Worm (Caenorhabditis elegans): ENCODE measurements around the gene rig-4.

rig-4 gene

DNA sequence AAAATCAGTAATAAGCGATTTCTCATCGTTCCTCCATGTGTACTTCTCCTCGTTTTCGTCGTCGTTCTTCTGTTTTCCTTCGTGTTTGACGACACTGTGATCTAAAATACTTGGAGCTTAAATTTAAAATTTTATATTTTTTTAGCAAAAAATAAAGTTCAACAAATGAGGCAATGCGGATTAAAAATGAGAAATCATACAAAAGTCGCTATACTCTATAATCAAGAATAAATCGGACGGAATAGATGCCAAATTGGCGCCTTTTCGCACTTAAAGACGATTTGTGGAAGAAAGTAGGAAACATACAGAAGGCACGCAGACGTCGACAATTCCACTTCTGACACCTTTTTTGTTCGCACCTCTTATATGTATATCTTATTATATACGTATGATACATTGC lies at the start of gene rig-4:
rig-4 (minus strand) TSS at position 101 of the 400 bp plus-strand sequence.
- TF ChIP-seq let-526 (GFP tag; IDR thresholded peaks at IDR 0.05) (no peak), F39B2.1 (GFP tag; IDR thresholded peaks at IDR 0.05) (no peak), akir-1 (GFP tag; optimal IDR thresholded peaks at IDR 0.05) (no peak), efl-1 (GFP tag; optimal IDR thresholded peaks at IDR 0.05) (no peak), pha-4 (tag; optimal IDR thresholded peaks at IDR 0.05) (no peak), ets-4 (GFP tag; optimal IDR thresholded peaks at IDR 0.05) (no peak), Y67H2A.10 (GFP tag; conservative IDR thresholded peaks at IDR 0.05) (no peak), F23B12.7 (tag; optimal IDR thresholded peaks at IDR 0.05; ENCODE audit: insufficient read depth) (no peak), tbp1 (GFP tag; optimal IDR thresholded peaks at IDR 0.05) (no peak)

- TF ChIP-seq snpc-1.1 (tag; optimal IDR thresholded peaks at IDR 0.05; ENCODE audit: insufficient read depth) (no peak), athp-1 (tag; optimal IDR thresholded peaks at IDR 0.05) (no peak), hlh-26 (GFP tag; conservative IDR thresholded peaks at IDR 0.05) (no peak), ztf-6 (GFP tag; IDR thresholded peaks at IDR 0.05) (no peak)
Measured at ce11 chrIV:8052694-8053093, 48.8 kb upstream of the rig-4 start.

ce11 chrIV:8048083-8048482 lies 44.2 kb upstream of the rig-4 start:
- TF ChIP-seq pha-4 (tag; optimal IDR thresholded peaks at IDR 0.05) (no peak), hmg-1.2 (GFP tag; IDR thresholded peaks at IDR 0.05) (peak; percentile 78)

ce11 chrIV:8044574-8044973 lies 40.7 kb upstream of the rig-4 start, which contains the start of gene nhr-258:
nhr-258 (plus strand) TSS chrIV:8044938.
- TF ChIP-seq egl-44 (GFP tag; IDR thresholded peaks at IDR 0.05): no peak
- TF ChIP-seq repo-1 (tag; optimal IDR thresholded peaks at IDR 0.05): no peak
- no peak for TF ChIP-seq ztf-18 (tag; optimal IDR thresholded peaks at IDR 0.05)
- no peak for TF ChIP-seq fkh-3 (tag; optimal IDR thresholded peaks at IDR 0.05)
- TF ChIP-seq sdz-38 (tag; optimal IDR thresholded peaks at IDR 0.05): no peak
- TF ChIP-seq unc-62 (GFP tag; optimal IDR thresholded peaks at IDR 0.05): no peak
- TF ChIP-seq F39B2.1 (GFP tag; IDR thresholded peaks at IDR 0.05): no peak
- TF ChIP-seq lin-35 (GFP tag; optimal IDR thresholded peaks at IDR 0.05): no peak
- TF ChIP-seq tbx-9 (tag; optimal IDR thresholded peaks at IDR 0.05; ENCODE audit: borderline replicate concordance): no peak
- TF ChIP-seq F10E7.11 (tag; optimal IDR thresholded peaks at IDR 0.05): no peak
- TF ChIP-seq B0336.3 (GFP tag; IDR thresholded peaks at IDR 0.05): no peak
- TF ChIP-seq efl-1 (GFP tag; optimal IDR thresholded peaks at IDR 0.05): no peak
- no peak for TF ChIP-seq hlh-26 (GFP tag; conservative IDR thresholded peaks at IDR 0.05)
- no peak for TF ChIP-seq sptf-2 (GFP tag; optimal IDR thresholded peaks at IDR 0.05)

DNA sequence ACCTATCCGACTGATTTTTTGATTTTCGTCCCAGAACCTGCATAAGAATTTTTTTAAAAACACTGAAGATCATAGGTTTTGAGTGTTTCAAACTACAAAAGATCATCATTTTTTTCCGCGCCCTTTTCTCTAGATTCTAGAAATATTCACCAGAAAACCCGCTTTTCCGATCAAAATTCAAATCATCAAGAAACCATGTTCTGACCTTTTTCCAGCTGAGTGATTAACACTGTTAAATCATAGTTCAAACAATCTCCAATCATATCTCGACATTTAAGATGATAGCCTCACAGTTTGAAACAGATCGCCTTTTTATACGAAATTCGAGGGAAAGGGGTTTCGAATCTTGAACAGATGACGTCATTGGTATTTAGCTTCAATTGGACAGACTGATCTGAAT lies 39.8 kb upstream of the rig-4 start:
- no peak for TF ChIP-seq nhr-80 (tag; optimal IDR thresholded peaks at IDR 0.05)
- TF ChIP-seq atf-7 (tag; optimal IDR thresholded peaks at IDR 0.05): peak; percentile 13

- TF ChIP-seq efl-1 (GFP tag; optimal IDR thresholded peaks at IDR 0.05) (no peak), mxl-1 (tag; optimal IDR thresholded peaks at IDR 0.05) (no peak), hlh-12 (tag; optimal IDR thresholded peaks at IDR 0.05) (no peak), hrde-1 (tag; optimal IDR thresholded peaks at IDR 0.05; ENCODE audit: borderline replicate concordance) (no peak), lag-1 (GFP tag; IDR thresholded peaks at IDR 0.05) (no peak)
Measured at ce11 chrIV:8042897-8043296, 39.0 kb upstream of the rig-4 start.
